Worm (Caenorhabditis elegans) whole organism, mixed stage, embryonic: ENCODE results near the gene F15H10.10.

Experiments used
- M03D4.4 ChIP-seq: sonication (generic microtip); optimal IDR thresholded peaks from 2 replicates; lab custom pipeline; 2017; ENCODE audit warnings: mild to moderate bottlenecking, missing genetic modification characterization, missing compliant biosample characterization
- bed-3 ChIP-seq: fragments of 200-800 bp; sonication (Bioruptor generic); optimal IDR thresholded peaks from 3 replicates; lab custom pipeline; 2018; ENCODE audit warnings: mild to moderate bottlenecking, missing genetic modification characterization, moderate library complexity, missing compliant biosample characterization
- blmp-1 ChIP-seq: fragments of 150-350 bp; optimal IDR thresholded peaks from 2 replicates; lab custom pipeline; 2014; ENCODE audit warnings: missing biosample characterization, missing genetic modification characterization
- ceh-39 ChIP-seq: fragments of 150-350 bp; optimal IDR thresholded peaks from 2 replicates; lab custom pipeline; 2014; ENCODE audit warnings: missing biosample characterization, missing genetic modification characterization
- ceh-83 ChIP-seq: fragments of 200-800 bp; sonication (Bioruptor generic); optimal IDR thresholded peaks from 2 replicates; lab custom pipeline; 2018; ENCODE audit warnings: mild to moderate bottlenecking, missing genetic modification characterization, missing compliant biosample characterization
- ces-1 ChIP-seq: fragments of 150-350 bp; optimal IDR thresholded peaks from 2 replicates; lab custom pipeline; 2014; ENCODE audit warnings: missing biosample characterization, missing genetic modification reagents, missing genetic modification characterization
- cnd-1 ChIP-seq: fragments of 200-800 bp; sonication (Bioruptor generic); optimal IDR thresholded peaks from 2 replicates; lab custom pipeline; 2018; ENCODE audit warnings: mild to moderate bottlenecking, missing genetic modification characterization, missing compliant biosample characterization
- drap-1 ChIP-seq: fragments of 200-800 bp; sonication (Bioruptor generic); optimal IDR thresholded peaks from 3 replicates; lab custom pipeline; 2018; ENCODE audit warnings: mild to moderate bottlenecking, missing genetic modification characterization, missing compliant biosample characterization
- elt-1 ChIP-seq: sonication (generic microtip); optimal IDR thresholded peaks from 2 replicates; lab custom pipeline; 2017; ENCODE audit warnings: missing genetic modification characterization, mild to moderate bottlenecking, missing compliant biosample characterization, antibody characterized with exemption, moderate library complexity, borderline replicate concordance; ENCODE audit not compliant: insufficient read depth
- elt-3 ChIP-seq: fragments of 150-350 bp; optimal IDR thresholded peaks from 2 replicates; lab custom pipeline; 2014; ENCODE audit warnings: missing biosample characterization, missing genetic modification characterization
- flh-1 ChIP-seq: fragments of 200-800 bp; sonication (Bioruptor generic); optimal IDR thresholded peaks from 2 replicates; lab custom pipeline; 2018; ENCODE audit warnings: mild to moderate bottlenecking, missing genetic modification characterization, moderate library complexity, missing compliant biosample characterization
- ham-2 ChIP-seq: fragments of 200-800 bp; sonication (Bioruptor generic); optimal IDR thresholded peaks from 2 replicates; lab custom pipeline; 2018; ENCODE audit warnings: mild to moderate bottlenecking, missing genetic modification characterization, missing compliant biosample characterization
- hlh-1 ChIP-seq: fragments of 150-350 bp; optimal IDR thresholded peaks from 2 replicates; lab custom pipeline; 2014; ENCODE audit warnings: missing biosample characterization, missing genetic modification reagents, missing genetic modification characterization
- lin-13 ChIP-seq: fragments of 150-350 bp; optimal IDR thresholded peaks from 2 replicates; lab custom pipeline; 2014; ENCODE audit warnings: missing biosample characterization, missing genetic modification characterization
- lin-32 ChIP-seq: fragments of 200-800 bp; sonication (Bioruptor generic); optimal IDR thresholded peaks from 2 replicates; lab custom pipeline; 2018; ENCODE audit warnings: mild to moderate bottlenecking, missing genetic modification characterization, missing compliant biosample characterization
- lsy-2 ChIP-seq: fragments of 150-350 bp; optimal IDR thresholded peaks from 2 replicates; lab custom pipeline; 2014; ENCODE audit warnings: missing biosample characterization, missing genetic modification characterization
- mep-1 ChIP-seq: fragments of 150-350 bp; optimal IDR thresholded peaks from 2 replicates; lab custom pipeline; 2017; ENCODE audit warnings: missing biosample characterization, missing genetic modification reagents, missing genetic modification characterization, inconsistent platforms
- mls-2 ChIP-seq: sonication (generic microtip); optimal IDR thresholded peaks from 2 replicates; lab custom pipeline; 2016; ENCODE audit warnings: mild to moderate bottlenecking, missing genetic modification characterization, moderate library complexity, missing compliant biosample characterization
- nhr-12 ChIP-seq: fragments of 150-350 bp; optimal IDR thresholded peaks from 2 replicates; lab custom pipeline; 2014; ENCODE audit warnings: missing biosample characterization, missing genetic modification characterization
- nhr-2 ChIP-seq: fragments of 150-350 bp; optimal IDR thresholded peaks from 2 replicates; lab custom pipeline; 2014; ENCODE audit warnings: missing biosample characterization, missing genetic modification characterization
- nhr-237 ChIP-seq: fragments of 150-350 bp; optimal IDR thresholded peaks from 2 replicates; lab custom pipeline; 2014; ENCODE audit warnings: missing biosample characterization, missing genetic modification characterization
- nhr-28 ChIP-seq: fragments of 150-350 bp; optimal IDR thresholded peaks from 2 replicates; lab custom pipeline; 2014; ENCODE audit warnings: missing biosample characterization, missing genetic modification characterization
- nhr-76 ChIP-seq: sonication (generic microtip); optimal IDR thresholded peaks from 2 replicates; lab custom pipeline; 2017; ENCODE audit warnings: missing biosample characterization, missing genetic modification characterization
- sem-2 ChIP-seq: fragments of 200-800 bp; sonication (Bioruptor generic); optimal IDR thresholded peaks from 2 replicates; lab custom pipeline; 2018; ENCODE audit warnings: mild to moderate bottlenecking, missing genetic modification characterization, missing compliant biosample characterization
- snpc-4 ChIP-seq: fragments of 150-350 bp; optimal IDR thresholded peaks from 2 replicates; lab custom pipeline; 2014; ENCODE audit warnings: missing biosample characterization, missing genetic modification characterization
- tbx-8 ChIP-seq: fragments of 200-800 bp; sonication (Bioruptor generic); optimal IDR thresholded peaks from 2 replicates; lab custom pipeline; 2018; ENCODE audit warnings: mild to moderate bottlenecking, missing genetic modification characterization, moderate library complexity, missing compliant biosample characterization
- unc-120 ChIP-seq: sonication (generic microtip); optimal IDR thresholded peaks from 2 replicates; lab custom pipeline; 2017; ENCODE audit warnings: missing genetic modification characterization, missing compliant biosample characterization; ENCODE audit not compliant: poor library complexity, severe bottlenecking
- unc-39 ChIP-seq: fragments of 150-350 bp; optimal IDR thresholded peaks from 2 replicates; lab custom pipeline; 2014; ENCODE audit warnings: missing biosample characterization, missing genetic modification characterization
- unc-62 ChIP-seq: fragments of 150-350 bp; optimal IDR thresholded peaks from 2 replicates; lab custom pipeline; 2014; ENCODE audit warnings: missing biosample characterization, missing genetic modification reagents, missing genetic modification characterization
- zip-8 ChIP-seq: fragments of 150-350 bp; optimal IDR thresholded peaks from 2 replicates; lab custom pipeline; 2014; ENCODE audit warnings: missing biosample characterization, missing genetic modification characterization
- ztf-11 ChIP-seq: fragments of 150-350 bp; optimal IDR thresholded peaks from 2 replicates; lab custom pipeline; 2014; ENCODE audit warnings: missing biosample characterization, missing genetic modification characterization

The F15H10.10 gene

ce11 chrV:10418961-10419360, 2.1 kb upstream of the F15H10.10 start, which contains the start of gene F15H10.5:
TSS of gene F15H10.5 (minus strand) at chrV:10419061.
- TF ChIP-seq elt-3 (no peak), snpc-4 (tag; lab: Kevin White, UChicago) (no peak), ztf-11 (tag; lab: Kevin White, UChicago) (no peak), ceh-83 (no peak), lin-32 (GFP tag; lab: Kevin White, UChicago) (no peak), drap-1 (GFP tag; lab: Kevin White, UChicago) (no peak), ham-2 (GFP tag; lab: Kevin White, UChicago) (no peak), flh-1 (GFP tag; lab: Kevin White, UChicago) (no peak), nhr-2 (no peak), blmp-1 (tag; lab: Kevin White, UChicago) (no peak), nhr-237 (tag; lab: Kevin White, UChicago) (no peak), sem-2 (GFP tag; lab: Kevin White, UChicago) (no peak), unc-39 (tag; lab: Kevin White, UChicago) (no peak), mls-2 (tag; lab: Kevin White, UChicago) (no peak), cnd-1 (tag; lab: Kevin White, UChicago) (no peak), hlh-1 (tag; lab: Kevin White, UChicago) (no peak), M03D4.4 (tag; lab: Kevin White, UChicago) (no peak), nhr-76 (no peak), mep-1 (tag; lab: Kevin White, UChicago) (no peak)

- TF ChIP-seq elt-1 (tag; lab: Kevin White, UChicago) (no peak), M03D4.4 (tag; lab: Kevin White, UChicago) (no peak), zip-8 (no peak), nhr-28 (tag; lab: Kevin White, UChicago) (no peak), flh-1 (GFP tag; lab: Kevin White, UChicago) (no peak), ceh-39 (tag; lab: Kevin White, UChicago) (no peak)
These were observed 2.2 kb downstream of the F15H10.10 start, which contains the start of gene F15H10.9 for ce11 chrV:10414610-10415009. TSS of gene F15H10.9 (minus strand) at chrV:10414710.

ce11 chrV:10410030-10410713, 6.7 kb downstream of the F15H10.10 start, which contains the start of gene F15H10.12:
TSS of gene F15H10.12 (minus strand) at chrV:10410080.
- no peak for TF ChIP-seq mls-2 (tag; lab: Kevin White, UChicago)
- TF ChIP-seq hlh-1 (tag; lab: Kevin White, UChicago): no peak
- no peak for TF ChIP-seq bed-3
- TF ChIP-seq tbx-8: no peak
- no peak for TF ChIP-seq elt-1 (tag; lab: Kevin White, UChicago)
- TF ChIP-seq nhr-2: no peak
- TF ChIP-seq nhr-237 (tag; lab: Kevin White, UChicago): no peak
- TF ChIP-seq nhr-12 (tag; lab: Kevin White, UChicago): no peak
- no peak for TF ChIP-seq unc-62 (GFP tag; lab: Kevin White, UChicago)
- no peak for TF ChIP-seq flh-1 (GFP tag; lab: Kevin White, UChicago)
- TF ChIP-seq ceh-83: no peak
- no peak for TF ChIP-seq sem-2 (GFP tag; lab: Kevin White, UChicago)
- no peak for TF ChIP-seq unc-120
- no peak for TF ChIP-seq drap-1 (GFP tag; lab: Kevin White, UChicago)
- TF ChIP-seq elt-3: no peak
- no peak for TF ChIP-seq lin-13 (tag; lab: Kevin White, UChicago)
- TF ChIP-seq ces-1 (GFP tag; lab: Kevin White, UChicago): no peak
- no peak for TF ChIP-seq lsy-2
- TF ChIP-seq zip-8: no peak
- TF ChIP-seq nhr-28 (tag; lab: Kevin White, UChicago): no peak

ce11 chrV:10406313-10406712, 10.5 kb downstream of the F15H10.10 start, which contains the start of gene F15H10.7:
TSS of gene F15H10.7 (minus strand) at chrV:10406413.
- TF ChIP-seq mls-2 (tag; lab: Kevin White, UChicago): no peak

ce11 chrV:10404701-10405100, 12.1 kb downstream of the F15H10.10 start:
- no peak for TF ChIP-seq lin-32 (GFP tag; lab: Kevin White, UChicago)
